Worm (Caenorhabditis elegans) whole organism, L2 larva: ENCODE results near the gene K01A6.5.

Source experiments
- C34F6.9 ChIP-seq: fragments of 150-350 bp; optimal IDR thresholded peaks from 2 replicates; lab custom pipeline; 2014; ENCODE audit warnings: missing biosample characterization, missing genetic modification characterization
- F13H6.1 ChIP-seq: sonication (generic microtip); optimal IDR thresholded peaks from 2 replicates; lab custom pipeline; 2016; ENCODE audit warnings: missing genetic modification characterization, missing compliant biosample characterization
- R02D3.7 ChIP-seq: fragments of 150-350 bp; optimal IDR thresholded peaks from 2 replicates; lab custom pipeline; 2014; ENCODE audit warnings: missing biosample characterization, missing genetic modification characterization
- alr-1 ChIP-seq: fragments of 150-350 bp; optimal IDR thresholded peaks from 2 replicates; lab custom pipeline; 2014; ENCODE audit warnings: missing biosample characterization, missing genetic modification characterization
- aly-2 ChIP-seq: fragments of 150-350 bp; optimal IDR thresholded peaks from 2 replicates; lab custom pipeline; 2014; ENCODE audit warnings: missing biosample characterization, missing genetic modification characterization
- ama-1 ChIP-seq: fragments of 150-350 bp; optimal IDR thresholded peaks from 2 replicates; lab custom pipeline; 2018; ENCODE audit warnings: inconsistent platforms
- blmp-1 ChIP-seq: sonication (generic microtip); optimal IDR thresholded peaks from 2 replicates; lab custom pipeline; 2017; ENCODE audit warnings: missing genetic modification characterization, mild to moderate bottlenecking, missing compliant biosample characterization, antibody characterized with exemption, moderate library complexity; ENCODE audit not compliant: insufficient read depth
- ceh-16 ChIP-seq: fragments of 150-350 bp; optimal IDR thresholded peaks from 2 replicates; lab custom pipeline; 2014; ENCODE audit warnings: missing biosample characterization, missing genetic modification characterization
- crh-2 ChIP-seq: sonication (generic microtip); optimal IDR thresholded peaks from 2 replicates; lab custom pipeline; 2017; ENCODE audit warnings: missing biosample characterization, missing genetic modification characterization
- dmd-4 ChIP-seq: sonication (generic microtip); optimal IDR thresholded peaks from 2 replicates; lab custom pipeline; 2017; ENCODE audit warnings: missing biosample characterization, missing genetic modification characterization
- fos-1 ChIP-seq: fragments of 150-350 bp; optimal IDR thresholded peaks from 2 replicates; lab custom pipeline; 2014; ENCODE audit warnings: missing biosample characterization, missing genetic modification characterization
- lin-11 ChIP-seq: fragments of 150-350 bp; sonication (generic microtip); optimal IDR thresholded peaks from 2 replicates; lab custom pipeline; 2014; ENCODE audit warnings: missing biosample characterization, missing genetic modification characterization, inconsistent platforms, mixed read lengths
- lin-13 ChIP-seq: fragments of 150-350 bp; optimal IDR thresholded peaks from 2 replicates; lab custom pipeline; 2014; ENCODE audit warnings: missing biosample characterization, missing genetic modification reagents, missing genetic modification characterization
- mab-5 ChIP-seq: fragments of 150-350 bp; optimal IDR thresholded peaks from 2 replicates; lab custom pipeline; 2014; ENCODE audit warnings: missing biosample characterization, missing genetic modification characterization
- mbf-1 ChIP-seq: sonication (generic microtip); optimal IDR thresholded peaks from 2 replicates; lab custom pipeline; 2017; ENCODE audit warnings: missing biosample characterization, missing genetic modification characterization
- mdl-1 ChIP-seq, 2 experiments: fragments of 150-350 bp in 1 of 2; sonication (generic microtip) in 1 of 2; optimal IDR thresholded peaks; 2 replicates each; lab custom pipeline; 2017; ENCODE audit warnings: missing biosample characterization in 2 of 2, missing genetic modification characterization in 2 of 2
- nhr-10 ChIP-seq: sonication (generic microtip); optimal IDR thresholded peaks from 2 replicates; lab custom pipeline; 2017; ENCODE audit warnings: missing biosample characterization, missing genetic modification characterization
- nhr-11 ChIP-seq: fragments of 150-350 bp; optimal IDR thresholded peaks from 2 replicates; lab custom pipeline; 2014; ENCODE audit warnings: missing biosample characterization, missing genetic modification characterization
- nhr-12 ChIP-seq: fragments of 150-350 bp; optimal IDR thresholded peaks from 2 replicates; lab custom pipeline; 2014; ENCODE audit warnings: missing biosample characterization, missing genetic modification characterization
- nhr-129 ChIP-seq: fragments of 150-350 bp; optimal IDR thresholded peaks from 2 replicates; lab custom pipeline; 2014; ENCODE audit warnings: missing biosample characterization, missing genetic modification characterization
- nhr-23 ChIP-seq: fragments of 150-350 bp; optimal IDR thresholded peaks from 2 replicates; lab custom pipeline; 2014; ENCODE audit warnings: missing biosample characterization, missing genetic modification reagents, missing genetic modification characterization
- nhr-237 ChIP-seq: fragments of 150-350 bp; optimal IDR thresholded peaks from 2 replicates; lab custom pipeline; 2014; ENCODE audit warnings: missing biosample characterization, missing genetic modification characterization
- nhr-25 ChIP-seq: fragments of 150-350 bp; sonication (generic microtip); optimal IDR thresholded peaks from 3 replicates; lab custom pipeline; 2014; ENCODE audit warnings: missing biosample characterization, missing genetic modification characterization
- nhr-6 ChIP-seq: fragments of 150-350 bp; optimal IDR thresholded peaks from 2 replicates; lab custom pipeline; 2014; ENCODE audit warnings: missing biosample characterization, missing genetic modification characterization
- nhr-77 ChIP-seq: fragments of 150-350 bp; optimal IDR thresholded peaks from 2 replicates; lab custom pipeline; 2014; ENCODE audit warnings: missing biosample characterization, missing genetic modification characterization
- peb-1 ChIP-seq: fragments of 150-350 bp; optimal IDR thresholded peaks from 2 replicates; lab custom pipeline; 2014; ENCODE audit warnings: missing biosample characterization, missing genetic modification characterization
- sem-4 ChIP-seq: fragments of 150-350 bp; optimal IDR thresholded peaks from 2 replicates; lab custom pipeline; 2014; ENCODE audit warnings: missing biosample characterization, missing genetic modification reagents, missing genetic modification characterization
- skn-1 ChIP-seq: sonication (generic microtip); optimal IDR thresholded peaks from 2 replicates; lab custom pipeline; 2017; ENCODE audit warnings: missing biosample characterization, missing genetic modification characterization
- sma-9 ChIP-seq, 2 experiments: fragments of 150-350 bp in 1 of 2; sonication (generic microtip) in 1 of 2; optimal IDR thresholded peaks; 2 replicates each; lab custom pipeline; 2014 to 2016; ENCODE audit warnings: missing genetic modification characterization in 2 of 2, mild to moderate bottlenecking in 1 of 2, missing biosample characterization in 1 of 2, missing compliant biosample characterization in 1 of 2, missing genetic modification reagents in 1 of 2, moderate library complexity in 1 of 2
- snpc-4 ChIP-seq: fragments of 150-350 bp; optimal IDR thresholded peaks from 2 replicates; lab custom pipeline; 2014; ENCODE audit warnings: missing biosample characterization, missing genetic modification characterization
- unc-55 ChIP-seq: fragments of 150-350 bp; sonication (generic microtip); optimal IDR thresholded peaks from 3 replicates; lab custom pipeline; 2014; ENCODE audit warnings: missing biosample characterization, missing genetic modification reagents, missing genetic modification characterization
- zag-1 ChIP-seq: fragments of 150-350 bp; optimal IDR thresholded peaks from 2 replicates; lab custom pipeline; 2014; ENCODE audit warnings: missing biosample characterization, missing genetic modification characterization
- ztf-4 ChIP-seq: fragments of 150-350 bp; optimal IDR thresholded peaks from 2 replicates; lab custom pipeline; 2014; ENCODE audit warnings: missing biosample characterization, missing genetic modification characterization

Gene K01A6.5

ce11 chrIV:11716414-11716813, 26.1 kb upstream of the K01A6.5 start:
- no peak for TF ChIP-seq skn-1 (tag; lab: Kevin White, UChicago)
- TF ChIP-seq, all 48 proteins: peak for 0

ce11 chrIV:11717094-11717876, 25.2 kb upstream of the K01A6.5 start:
- TF ChIP-seq alr-1 (tag; lab: Kevin White, UChicago) (no peak), unc-55 (GFP tag; lab: Kevin White, UChicago) (peak; percentile 33), zag-1 (peak; percentile 18), nhr-129 (tag; lab: Kevin White, UChicago) (peak; percentile 24)
- TF ChIP-seq, all 48 proteins: peak for 3

ce11 chrIV:11718653-11719052, 23.9 kb upstream of the K01A6.5 start:
- TF ChIP-seq blmp-1 (tag; lab: Kevin White, UChicago) (peak; percentile 97), lin-11 (tag; lab: Kevin White, UChicago) (no peak)

- peak; percentile 2 for TF ChIP-seq crh-2 (tag; lab: Kevin White, UChicago)
- peak; percentile 75 for TF ChIP-seq fos-1 (tag; lab: Kevin White, UChicago)
- no peak for TF ChIP-seq aly-2
- TF ChIP-seq peb-1: no peak
Measured at ce11 chrIV:11721878-11722277, 20.6 kb upstream of the K01A6.5 start.

ce11 chrIV:11723255-11723654, 19.3 kb upstream of the K01A6.5 start:
- TF ChIP-seq nhr-6 (no peak), F13H6.1 (tag; lab: Kevin White, UChicago) (no peak), mbf-1 (tag; lab: Kevin White, UChicago) (no peak), ceh-16 (tag; lab: Kevin White, UChicago) (no peak), fos-1 (tag; lab: Kevin White, UChicago) (no peak), zag-1 (no peak), snpc-4 (tag; lab: Kevin White, UChicago) (no peak), skn-1 (tag; lab: Kevin White, UChicago) (no peak), nhr-129 (tag; lab: Kevin White, UChicago) (no peak), ztf-4 (no peak), nhr-25 (no peak), nhr-23 (no peak), lin-11 (tag; lab: Kevin White, UChicago) (no peak), mdl-1 (tag; optimal IDR thresholded peaks at IDR 0.05; lab: Kevin White, UChicago) (no peak)
- TF ChIP-seq, all 48 proteins: peak for 0

ce11 chrIV:11735025-11735424, 7.5 kb upstream of the K01A6.5 start, which contains the start of gene K01A6.6:
K01A6.6 (plus strand) TSS chrIV:11735325.
- TF ChIP-seq nhr-11 (no peak), mdl-1 (tag; optimal IDR thresholded peaks at IDR 0.05; lab: Kevin White, UChicago) (no peak), F13H6.1 (tag; lab: Kevin White, UChicago) (no peak), sma-9 (GFP tag; optimal IDR thresholded peaks at IDR 0.05; lab: Kevin White, UChicago) (no peak), sma-9 (tag; optimal IDR thresholded peaks at IDR 0.05; lab: Kevin White, UChicago) (no peak), mab-5 (tag; lab: Kevin White, UChicago) (no peak), nhr-77 (no peak), ama-1 (no peak)

- TF ChIP-seq skn-1 (tag; lab: Kevin White, UChicago) (no peak), C34F6.9 (tag; lab: Kevin White, UChicago) (no peak), aly-2 (no peak), nhr-6 (no peak)
Measured at ce11 chrIV:11737269-11737668, 5.2 kb upstream of the K01A6.5 start, which contains the start of gene K01A6.8. K01A6.8 (minus strand) TSS chrIV:11737369.

- TF ChIP-seq R02D3.7 (no peak), nhr-237 (tag; lab: Kevin White, UChicago) (no peak), nhr-6 (no peak), nhr-12 (no peak), lin-13 (no peak), dmd-4 (no peak), sem-4 (no peak), nhr-10 (tag; lab: Kevin White, UChicago) (no peak), mbf-1 (tag; lab: Kevin White, UChicago) (no peak)
Measured at ce11 chrIV:11738092-11738617, 4.4 kb upstream of the K01A6.5 start, which contains the start of gene K01A6.7. K01A6.7 (minus strand) TSS chrIV:11738567.
